Worm (Caenorhabditis elegans): ENCODE measurements around the gene mff-1.

Gene mff-1

ce11 chrX:12999567-12999966, 12.5 kb upstream of the mff-1 start:
- peak; percentile 78 for TF ChIP-seq nhr-25 (tag; optimal IDR thresholded peaks at IDR 0.05)
- no peak for TF ChIP-seq sem-4 (tag; optimal IDR thresholded peaks at IDR 0.05)

- TF ChIP-seq mdl-1 (tag; optimal IDR thresholded peaks at IDR 0.05) (no peak), R02D3.7 (tag; optimal IDR thresholded peaks at IDR 0.05) (no peak), lin-11 (tag; optimal IDR thresholded peaks at IDR 0.05) (no peak), elt-3 (tag; optimal IDR thresholded peaks at IDR 0.05) (no peak), nhr-25 (tag; optimal IDR thresholded peaks at IDR 0.05) (peak; percentile 25), nhr-10 (tag; optimal IDR thresholded peaks at IDR 0.05) (no peak), lin-13 (GFP tag; optimal IDR thresholded peaks at IDR 0.05) (no peak), skn-1 (tag; optimal IDR thresholded peaks at IDR 0.05) (no peak)
These were observed 9.1 kb upstream of the mff-1 start for ce11 chrX:12996161-12996560.

- no peak for TF ChIP-seq elt-1 (tag; optimal IDR thresholded peaks at IDR 0.05)
- TF ChIP-seq lin-13 (GFP tag; optimal IDR thresholded peaks at IDR 0.05) = peak; percentile 43
- TF ChIP-seq nhr-25 (tag; optimal IDR thresholded peaks at IDR 0.05) = peak; percentile 69
- no peak for TF ChIP-seq peb-1 (tag; optimal IDR thresholded peaks at IDR 0.05)
- no peak for TF ChIP-seq nhr-6 (tag; optimal IDR thresholded peaks at IDR 0.05)
- TF ChIP-seq nhr-23 (tag; optimal IDR thresholded peaks at IDR 0.05) = no peak
- TF ChIP-seq ZK546.5 (tag; optimal IDR thresholded peaks at IDR 0.05) = no peak
- no peak for TF ChIP-seq nhr-11 (tag; optimal IDR thresholded peaks at IDR 0.05)
- no peak for TF ChIP-seq elt-3 (tag; optimal IDR thresholded peaks at IDR 0.05)
- no peak for TF ChIP-seq sem-4 (tag; optimal IDR thresholded peaks at IDR 0.05)
- no peak for TF ChIP-seq ceh-16 (tag; optimal IDR thresholded peaks at IDR 0.05)
- TF ChIP-seq alr-1 (tag; optimal IDR thresholded peaks at IDR 0.05) = no peak
- TF ChIP-seq sma-3 (GFP tag; optimal IDR thresholded peaks at IDR 0.05) = peak; percentile 30
- no peak for TF ChIP-seq nhr-237 (tag; optimal IDR thresholded peaks at IDR 0.05)
- no peak for TF ChIP-seq mbf-1 (tag; optimal IDR thresholded peaks at IDR 0.05)
- TF ChIP-seq lin-11 (tag; optimal IDR thresholded peaks at IDR 0.05) = no peak
- no peak for TF ChIP-seq unc-62 (GFP tag; optimal IDR thresholded peaks at IDR 0.05)
- TF ChIP-seq unc-55 (GFP tag; optimal IDR thresholded peaks at IDR 0.05) = no peak
- TF ChIP-seq Y55F3AM.14 (GFP tag; optimal IDR thresholded peaks at IDR 0.05) = no peak
- peak; percentile 80 for TF ChIP-seq nhr-129 (tag; optimal IDR thresholded peaks at IDR 0.05)
- TF ChIP-seq nhr-12 (tag; optimal IDR thresholded peaks at IDR 0.05) = no peak
- no peak for TF ChIP-seq ztf-4 (tag; optimal IDR thresholded peaks at IDR 0.05)
- TF ChIP-seq R02D3.7 (tag; optimal IDR thresholded peaks at IDR 0.05) = no peak
- peak; percentile 63 for TF ChIP-seq nhr-10 (tag; optimal IDR thresholded peaks at IDR 0.05)
- TF ChIP-seq mdl-1 (tag; optimal IDR thresholded peaks at IDR 0.05) = no peak
- TF ChIP-seq lin-39 (tag; optimal IDR thresholded peaks at IDR 0.05) = no peak
- TF ChIP-seq mab-5 (tag; optimal IDR thresholded peaks at IDR 0.05) = no peak
- TF ChIP-seq fos-1 (tag; optimal IDR thresholded peaks at IDR 0.05) = no peak
- TF ChIP-seq aly-2 (tag; optimal IDR thresholded peaks at IDR 0.05) = no peak
- TF ChIP-seq gmeb-1 (tag; optimal IDR thresholded peaks at IDR 0.05) = no peak
- peak; percentile 58 for TF ChIP-seq F13H6.1 (tag; optimal IDR thresholded peaks at IDR 0.05)
- peak; percentile 80 for TF ChIP-seq sma-9 (GFP tag; optimal IDR thresholded peaks at IDR 0.05)
- no peak for TF ChIP-seq sma-9 (tag; optimal IDR thresholded peaks at IDR 0.05)
- peak; percentile 32 for TF ChIP-seq C34F6.9 (tag; optimal IDR thresholded peaks at IDR 0.05)
- TF ChIP-seq ama-1 (optimal IDR thresholded peaks at IDR 0.05) = no peak
- no peak for TF ChIP-seq ztf-11 (tag; optimal IDR thresholded peaks at IDR 0.05)
- no peak for TF ChIP-seq nhr-77 (tag; optimal IDR thresholded peaks at IDR 0.05)
- peak; percentile 51 for TF ChIP-seq nhr-21 (tag; optimal IDR thresholded peaks at IDR 0.05)
- TF ChIP-seq ceh-82 (tag; optimal IDR thresholded peaks at IDR 0.05) = no peak
- no peak for TF ChIP-seq unc-39 (tag; optimal IDR thresholded peaks at IDR 0.05)
- TF ChIP-seq egl-27 (tag; optimal IDR thresholded peaks at IDR 0.05) = no peak
- TF ChIP-seq skn-1 (tag; optimal IDR thresholded peaks at IDR 0.05) = no peak
- no peak for TF ChIP-seq blmp-1 (tag; optimal IDR thresholded peaks at IDR 0.05; ENCODE audit: insufficient read depth)
- peak in 1 of 2 experiments; percentile 43 for TF ChIP-seq lsy-2 (tag; optimal IDR thresholded peaks at IDR 0.05)
- TF ChIP-seq ztf-1 (GFP tag; conservative IDR thresholded peaks at IDR 0.05) = no peak
- no peak for TF ChIP-seq zag-1 (tag; optimal IDR thresholded peaks at IDR 0.05)
- peak; percentile 50 for TF ChIP-seq crh-2 (tag; optimal IDR thresholded peaks at IDR 0.05)
- no peak for TF ChIP-seq dmd-4 (tag; optimal IDR thresholded peaks at IDR 0.05)
These were observed 3.8 kb upstream of the mff-1 start, which contains the start of the genes F11C1.1 and vwa-8 for ce11 chrX:12990529-12991520. F11C1.1 (minus strand) TSS chrX:12990579. vwa-8 (plus strand) TSS chrX:12991470.
